Worm (Caenorhabditis elegans) whole organism, mixed stage, embryonic: ENCODE measurements around the gene srh-131.

ENCODE experiments used
- M03D4.4 ChIP-seq: sonication (generic microtip); optimal IDR thresholded peaks from 2 replicates; lab custom pipeline; 2017; ENCODE audit warnings: mild to moderate bottlenecking, missing genetic modification characterization, missing compliant biosample characterization
- bed-3 ChIP-seq: fragments of 200-800 bp; sonication (Bioruptor generic); optimal IDR thresholded peaks from 3 replicates; lab custom pipeline; 2018; ENCODE audit warnings: mild to moderate bottlenecking, missing genetic modification characterization, moderate library complexity, missing compliant biosample characterization
- blmp-1 ChIP-seq: fragments of 150-350 bp; optimal IDR thresholded peaks from 2 replicates; lab custom pipeline; 2014; ENCODE audit warnings: missing biosample characterization, missing genetic modification characterization
- ceh-43 ChIP-seq: fragments of 200-800 bp; sonication (Bioruptor generic); optimal IDR thresholded peaks from 2 replicates; lab custom pipeline; 2018; ENCODE audit warnings: mild to moderate bottlenecking, missing genetic modification characterization, moderate library complexity, missing compliant biosample characterization
- ceh-83 ChIP-seq: fragments of 200-800 bp; sonication (Bioruptor generic); optimal IDR thresholded peaks from 2 replicates; lab custom pipeline; 2018; ENCODE audit warnings: mild to moderate bottlenecking, missing genetic modification characterization, missing compliant biosample characterization
- ces-1 ChIP-seq: fragments of 150-350 bp; optimal IDR thresholded peaks from 2 replicates; lab custom pipeline; 2014; ENCODE audit warnings: missing biosample characterization, missing genetic modification reagents, missing genetic modification characterization
- cnd-1 ChIP-seq: fragments of 200-800 bp; sonication (Bioruptor generic); optimal IDR thresholded peaks from 2 replicates; lab custom pipeline; 2018; ENCODE audit warnings: mild to moderate bottlenecking, missing genetic modification characterization, missing compliant biosample characterization
- elt-1 ChIP-seq: sonication (generic microtip); optimal IDR thresholded peaks from 2 replicates; lab custom pipeline; 2017; ENCODE audit warnings: missing genetic modification characterization, mild to moderate bottlenecking, missing compliant biosample characterization, antibody characterized with exemption, moderate library complexity, borderline replicate concordance; ENCODE audit not compliant: insufficient read depth
- elt-3 ChIP-seq: fragments of 150-350 bp; optimal IDR thresholded peaks from 2 replicates; lab custom pipeline; 2014; ENCODE audit warnings: missing biosample characterization, missing genetic modification characterization
- flh-1 ChIP-seq: fragments of 200-800 bp; sonication (Bioruptor generic); optimal IDR thresholded peaks from 2 replicates; lab custom pipeline; 2018; ENCODE audit warnings: mild to moderate bottlenecking, missing genetic modification characterization, moderate library complexity, missing compliant biosample characterization
- ham-2 ChIP-seq: fragments of 200-800 bp; sonication (Bioruptor generic); optimal IDR thresholded peaks from 2 replicates; lab custom pipeline; 2018; ENCODE audit warnings: mild to moderate bottlenecking, missing genetic modification characterization, missing compliant biosample characterization
- lin-32 ChIP-seq: fragments of 200-800 bp; sonication (Bioruptor generic); optimal IDR thresholded peaks from 2 replicates; lab custom pipeline; 2018; ENCODE audit warnings: mild to moderate bottlenecking, missing genetic modification characterization, missing compliant biosample characterization
- lsy-2 ChIP-seq: fragments of 150-350 bp; optimal IDR thresholded peaks from 2 replicates; lab custom pipeline; 2014; ENCODE audit warnings: missing biosample characterization, missing genetic modification characterization
- mab-5 ChIP-seq: fragments of 150-350 bp; optimal IDR thresholded peaks from 2 replicates; lab custom pipeline; 2014; ENCODE audit warnings: missing biosample characterization, missing genetic modification characterization
- mep-1 ChIP-seq: fragments of 150-350 bp; optimal IDR thresholded peaks from 2 replicates; lab custom pipeline; 2017; ENCODE audit warnings: missing biosample characterization, missing genetic modification reagents, missing genetic modification characterization, inconsistent platforms
- mls-2 ChIP-seq: sonication (generic microtip); optimal IDR thresholded peaks from 2 replicates; lab custom pipeline; 2016; ENCODE audit warnings: mild to moderate bottlenecking, missing genetic modification characterization, moderate library complexity, missing compliant biosample characterization
- nhr-12 ChIP-seq: fragments of 150-350 bp; optimal IDR thresholded peaks from 2 replicates; lab custom pipeline; 2014; ENCODE audit warnings: missing biosample characterization, missing genetic modification characterization
- nhr-237 ChIP-seq: fragments of 150-350 bp; optimal IDR thresholded peaks from 2 replicates; lab custom pipeline; 2014; ENCODE audit warnings: missing biosample characterization, missing genetic modification characterization
- pha-4 ChIP-seq: fragments of 150-350 bp; optimal IDR thresholded peaks from 2 replicates; lab custom pipeline; 2018; ENCODE audit warnings: missing biosample characterization, missing genetic modification reagents, missing genetic modification characterization
- sem-2 ChIP-seq: fragments of 200-800 bp; sonication (Bioruptor generic); optimal IDR thresholded peaks from 2 replicates; lab custom pipeline; 2018; ENCODE audit warnings: mild to moderate bottlenecking, missing genetic modification characterization, missing compliant biosample characterization
- sptf-1 ChIP-seq: sonication (generic microtip); optimal IDR thresholded peaks from 2 replicates; lab custom pipeline; 2017; ENCODE audit warnings: mild to moderate bottlenecking, missing genetic modification characterization, moderate library complexity, missing compliant biosample characterization
- tbx-8 ChIP-seq: fragments of 200-800 bp; sonication (Bioruptor generic); optimal IDR thresholded peaks from 2 replicates; lab custom pipeline; 2018; ENCODE audit warnings: mild to moderate bottlenecking, missing genetic modification characterization, moderate library complexity, missing compliant biosample characterization
- unc-120 ChIP-seq: sonication (generic microtip); optimal IDR thresholded peaks from 2 replicates; lab custom pipeline; 2017; ENCODE audit warnings: missing genetic modification characterization, missing compliant biosample characterization; ENCODE audit not compliant: poor library complexity, severe bottlenecking
- unc-62 ChIP-seq: fragments of 150-350 bp; optimal IDR thresholded peaks from 2 replicates; lab custom pipeline; 2014; ENCODE audit warnings: missing biosample characterization, missing genetic modification reagents, missing genetic modification characterization
- zip-8 ChIP-seq: fragments of 150-350 bp; optimal IDR thresholded peaks from 2 replicates; lab custom pipeline; 2014; ENCODE audit warnings: missing biosample characterization, missing genetic modification characterization
- ztf-11 ChIP-seq: fragments of 150-350 bp; optimal IDR thresholded peaks from 2 replicates; lab custom pipeline; 2014; ENCODE audit warnings: missing biosample characterization, missing genetic modification characterization

srh-131 gene

DNA sequence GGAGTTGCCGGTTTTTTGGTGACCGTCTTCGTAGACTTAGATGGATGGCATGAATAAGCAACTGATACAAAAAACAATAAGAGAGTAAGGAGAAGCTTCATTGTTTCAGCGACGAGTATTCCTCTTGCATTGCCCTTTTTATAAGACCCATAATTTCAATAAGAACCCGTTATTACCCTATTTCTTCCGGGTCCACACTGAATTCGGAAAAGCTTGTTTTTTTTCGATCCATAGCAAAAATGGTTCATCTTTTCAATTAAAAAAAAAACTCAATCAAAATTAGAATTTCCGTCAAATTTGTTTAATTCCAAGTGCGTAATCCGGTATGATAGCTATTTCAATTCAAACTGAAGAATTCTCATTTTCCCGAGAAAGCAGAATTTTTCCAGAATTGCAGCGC, 18.3 kb upstream of the srh-131 start, which contains the start of gene Y102A5C.40:
Gene Y102A5C.40 (minus strand): TSS at position 101 of the 400 bp plus-strand sequence.
- TF ChIP-seq zip-8 (tag; lab: Kevin White, UChicago), result no peak
- no peak for TF ChIP-seq lin-32 (GFP tag; lab: Kevin White, UChicago)
- TF ChIP-seq unc-120 (tag; lab: Kevin White, UChicago), result no peak
- no peak for TF ChIP-seq elt-3 (tag; lab: Kevin White, UChicago)
- no peak for TF ChIP-seq sem-2 (GFP tag; lab: Kevin White, UChicago)
- no peak for TF ChIP-seq ceh-43 (GFP tag; lab: Kevin White, UChicago)
- TF ChIP-seq ham-2 (GFP tag; lab: Kevin White, UChicago), result no peak
- no peak for TF ChIP-seq sptf-1 (tag; lab: Kevin White, UChicago)

DNA sequence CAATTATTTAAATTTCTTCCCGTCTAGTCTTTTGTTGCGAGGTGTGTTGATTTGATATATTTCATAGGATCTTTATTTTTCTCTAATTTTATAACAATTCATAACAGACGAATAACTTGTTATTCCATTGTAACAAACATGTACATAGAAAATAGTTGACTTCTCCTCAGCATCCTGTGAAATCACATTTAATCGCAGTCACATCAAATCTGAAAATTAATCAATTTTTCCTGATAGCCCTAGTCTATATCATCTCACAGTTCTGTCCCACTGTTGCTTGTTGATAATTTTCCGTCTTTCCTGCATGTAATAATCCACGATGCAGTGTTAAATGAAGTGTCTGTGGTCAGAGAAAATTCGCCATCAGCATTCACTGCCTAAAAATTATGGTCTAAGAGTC, 17.5 kb upstream of the srh-131 start:
- TF ChIP-seq blmp-1, result no peak
- no peak for TF ChIP-seq mls-2
- no peak for TF ChIP-seq flh-1
- TF ChIP-seq ztf-11, result no peak
- no peak for TF ChIP-seq lsy-2 (tag; lab: Kevin White, UChicago)
- no peak for TF ChIP-seq mab-5 (tag; lab: Kevin White, UChicago)
- TF ChIP-seq cnd-1 (tag; lab: Kevin White, UChicago), result no peak
- no peak for TF ChIP-seq ham-2 (GFP tag; lab: Kevin White, UChicago)
- TF ChIP-seq zip-8 (tag; lab: Kevin White, UChicago), result no peak
- no peak for TF ChIP-seq elt-3 (tag; lab: Kevin White, UChicago)
- TF ChIP-seq tbx-8 (GFP tag; lab: Kevin White, UChicago), result no peak
- no peak for TF ChIP-seq nhr-12 (tag; lab: Kevin White, UChicago)
- TF ChIP-seq bed-3 (GFP tag; lab: Kevin White, UChicago), result no peak
- TF ChIP-seq unc-120 (tag; lab: Kevin White, UChicago), result no peak
- TF ChIP-seq ceh-83 (GFP tag; lab: Kevin White, UChicago), result no peak
- TF ChIP-seq M03D4.4 (tag; lab: Kevin White, UChicago), result no peak
- TF ChIP-seq ces-1 (GFP tag; lab: Kevin White, UChicago), result no peak
- no peak for TF ChIP-seq lin-32 (GFP tag; lab: Kevin White, UChicago)

DNA sequence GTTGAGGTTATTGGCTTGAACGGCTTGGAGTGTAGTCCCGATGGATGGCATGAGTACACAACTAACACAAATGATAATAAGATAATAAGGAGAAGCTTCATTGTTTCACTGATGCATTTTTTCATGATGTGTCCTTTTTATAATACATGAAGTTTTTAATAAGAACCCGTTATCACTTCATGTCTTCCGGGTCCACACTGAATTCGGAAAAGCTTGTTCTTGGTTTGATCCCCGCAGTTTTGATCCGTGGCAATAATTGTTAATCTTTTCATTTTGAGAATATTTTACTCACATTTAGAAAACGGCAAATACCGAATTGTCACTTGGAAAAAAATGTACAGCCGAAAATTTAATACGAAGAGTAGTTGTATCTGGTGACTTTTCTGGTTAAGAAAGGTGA, 16.7 kb upstream of the srh-131 start, which contains the start of gene Y102A5C.27:
Gene Y102A5C.27 (minus strand): TSS at position 101 of the 400 bp plus-strand sequence.
- TF ChIP-seq cnd-1 (tag; lab: Kevin White, UChicago) (no peak), M03D4.4 (tag; lab: Kevin White, UChicago) (no peak), nhr-237 (no peak), mls-2 (no peak), lin-32 (GFP tag; lab: Kevin White, UChicago) (no peak), nhr-12 (tag; lab: Kevin White, UChicago) (no peak)

DNA sequence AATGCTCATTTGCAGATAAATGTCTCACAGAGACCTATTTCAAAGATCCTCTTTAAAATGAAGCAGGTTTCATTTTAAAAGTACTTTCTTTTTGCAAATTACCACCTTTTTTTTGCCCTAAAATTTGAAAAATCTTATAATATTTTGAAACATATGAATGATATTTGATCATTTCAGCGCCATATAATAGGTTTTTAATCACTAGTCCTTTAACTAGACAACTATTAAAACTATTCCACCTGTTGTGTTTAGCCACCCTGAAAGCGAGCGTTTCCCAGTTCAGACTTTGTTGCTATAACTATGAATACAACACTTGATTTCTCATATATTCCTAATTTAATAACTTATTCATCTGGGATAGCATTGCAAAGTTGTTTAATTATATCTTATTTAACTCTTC, 13.6 kb upstream of the srh-131 start, which contains the start of gene srz-95:
Gene srz-95 (plus strand): TSS at position 301 of the 400 bp plus-strand sequence.
- TF ChIP-seq unc-62 (GFP tag; lab: Kevin White, UChicago), result no peak

DNA sequence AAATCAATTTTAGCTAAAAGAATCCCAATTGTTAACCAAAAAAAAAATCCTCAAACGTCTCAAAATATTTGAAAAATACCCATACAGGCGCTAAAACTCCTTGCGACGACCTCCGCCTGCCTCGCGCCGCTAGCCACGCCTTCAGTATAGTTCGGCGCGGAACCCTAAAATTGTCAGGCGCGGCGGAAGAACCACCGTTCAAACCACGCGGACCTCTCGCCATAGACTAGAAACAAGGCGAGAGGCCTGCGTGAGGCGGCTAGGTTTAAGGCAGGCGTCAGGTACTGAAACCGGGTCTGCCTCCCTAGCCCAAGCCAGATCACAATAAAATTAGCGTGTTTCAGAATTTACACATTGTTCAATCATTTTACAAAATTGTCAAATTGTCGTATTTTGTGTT, 12.9 kb upstream of the srh-131 start:
- no peak for TF ChIP-seq blmp-1
- no peak for TF ChIP-seq ham-2 (GFP tag; lab: Kevin White, UChicago)
- no peak for TF ChIP-seq pha-4 (tag; lab: Kevin White, UChicago)
- TF ChIP-seq mep-1 (tag; lab: Kevin White, UChicago), result no peak
- TF ChIP-seq unc-62 (GFP tag; lab: Kevin White, UChicago), result no peak
- no peak for TF ChIP-seq tbx-8 (GFP tag; lab: Kevin White, UChicago)
- no peak for TF ChIP-seq mls-2
- no peak for TF ChIP-seq elt-1 (tag; lab: Kevin White, UChicago)
- TF ChIP-seq cnd-1 (tag; lab: Kevin White, UChicago), result no peak
- no peak for TF ChIP-seq ceh-83 (GFP tag; lab: Kevin White, UChicago)
- TF ChIP-seq, all 35 proteins: peak for 0

DNA sequence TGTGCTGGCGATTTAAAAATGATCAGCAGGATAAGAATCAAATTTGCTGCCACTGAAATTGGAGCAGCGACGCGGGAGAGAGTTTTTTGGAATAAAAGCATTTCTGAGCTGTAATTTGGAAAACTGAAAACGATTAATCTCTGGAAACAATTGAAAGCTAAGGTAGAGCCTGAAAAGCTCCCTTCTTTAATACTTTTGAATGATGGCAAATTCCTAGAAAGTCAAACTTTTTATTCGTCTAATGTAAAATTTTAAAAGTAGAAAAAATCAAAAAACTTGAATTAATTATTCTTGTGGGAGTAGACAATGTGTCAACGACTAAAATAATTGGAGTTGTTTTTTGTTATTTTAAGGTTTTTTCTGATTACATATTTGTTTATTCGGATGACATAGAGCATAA, 5.1 kb upstream of the srh-131 start, which contains the start of gene str-217:
Gene str-217 (minus strand): TSS at position 101 of the 400 bp plus-strand sequence.
- TF ChIP-seq pha-4 (tag; lab: Kevin White, UChicago), result no peak
- TF ChIP-seq, all 35 proteins: peak for 0
